Worm (Caenorhabditis elegans): ENCODE results near the gene spsb-1.

The spsb-1 gene

DNA sequence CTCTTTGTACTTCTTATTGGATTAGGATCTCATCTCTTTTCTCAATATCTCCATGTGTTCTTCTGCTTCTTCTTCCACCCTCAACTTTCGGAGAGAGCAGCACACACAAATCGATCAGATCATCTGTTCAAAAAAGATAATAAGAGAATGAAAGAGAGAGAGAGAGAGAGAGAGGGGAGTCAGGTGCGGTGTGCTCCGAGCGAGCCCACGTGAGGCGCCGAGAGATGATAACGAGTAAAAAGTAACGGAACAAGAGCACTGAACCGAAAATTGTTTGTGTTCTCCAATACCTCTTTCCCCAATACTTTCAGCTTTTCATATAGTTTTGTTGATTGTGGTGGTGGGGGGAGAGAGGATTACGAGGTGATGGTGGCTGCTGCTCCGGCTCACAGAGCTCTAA, 2.6 kb upstream of the spsb-1 start:
- TF ChIP-seq nhr-47 (tag; optimal IDR thresholded peaks at IDR 0.05) (peak; percentile 22), jun-1 (tag; optimal IDR thresholded peaks at IDR 0.05) (peak; percentile 8), pqm-1 (tag; optimal IDR thresholded peaks at IDR 0.05) (no peak), nhr-20 (tag; optimal IDR thresholded peaks at IDR 0.05) (peak; percentile 55), ceh-8 (GFP tag; optimal IDR thresholded peaks at IDR 0.05) (no peak), nhr-77 (tag; optimal IDR thresholded peaks at IDR 0.05) (peak; percentile 53), lin-39 (tag; optimal IDR thresholded peaks at IDR 0.05) (peak; percentile 22), lir-3 (tag; optimal IDR thresholded peaks at IDR 0.05; ENCODE audit: poor library complexity) (peak; percentile 31), efl-1 (optimal IDR thresholded peaks at IDR 0.05) (peak; percentile 1 to 33), efl-1 (GFP tag; optimal IDR thresholded peaks at IDR 0.05 in 1 of 2) (peak in 1 of 2 experiments; percentile 91), swsn-7 (tag; optimal IDR thresholded peaks at IDR 0.05) (peak; percentile 39), dpl-1 (GFP tag; optimal IDR thresholded peaks at IDR 0.05) (peak in 2 of 3 experiments; percentile 2 to 27), fos-1 (tag; optimal IDR thresholded peaks at IDR 0.05) (no peak), snpc-4 (tag; optimal IDR thresholded peaks at IDR 0.05) (peak; percentile 9), egl-13 (tag; optimal IDR thresholded peaks at IDR 0.05) (no peak), nhr-90 (tag; optimal IDR thresholded peaks at IDR 0.05; ENCODE audit: poor library complexity) (peak; percentile 22), ceh-82 (tag; optimal IDR thresholded peaks at IDR 0.05) (peak in 1 of 3 experiments; percentile 21), dsc-1 (tag; optimal IDR thresholded peaks at IDR 0.05) (peak; percentile 77), rnt-1 (tag; optimal IDR thresholded peaks at IDR 0.05) (peak; percentile 80), tbx-2 (tag; optimal IDR thresholded peaks at IDR 0.05) (peak; percentile 60), snu-23 (GFP tag; optimal IDR thresholded peaks at IDR 0.05) (peak; percentile 46), ces-1 (GFP tag; optimal IDR thresholded peaks at IDR 0.05) (no peak), lsy-2 (tag; optimal IDR thresholded peaks at IDR 0.05) (peak; percentile 51 to 54), hlh-4 (tag; optimal IDR thresholded peaks at IDR 0.05) (no peak), elt-2 (tag; optimal IDR thresholded peaks at IDR 0.05) (peak; percentile 52), mdl-1 (tag; optimal IDR thresholded peaks at IDR 0.05) (peak in 1 of 2 experiments; percentile 73), nhr-19 (GFP tag; conservative IDR thresholded peaks at IDR 0.05) (peak; percentile 57), lin-14 (GFP tag; optimal IDR thresholded peaks at IDR 0.05) (peak; percentile 96), blmp-1 (tag; optimal IDR thresholded peaks at IDR 0.05) (no peak), pax-3 (tag; optimal IDR thresholded peaks at IDR 0.05) (peak; percentile 20), nhr-71 (tag; optimal IDR thresholded peaks at IDR 0.05) (peak; percentile 87), lin-35 (GFP tag; optimal IDR thresholded peaks at IDR 0.05) (peak; percentile 19 to 42), mep-1 (tag; optimal IDR thresholded peaks at IDR 0.05) (peak; percentile 27)

DNA sequence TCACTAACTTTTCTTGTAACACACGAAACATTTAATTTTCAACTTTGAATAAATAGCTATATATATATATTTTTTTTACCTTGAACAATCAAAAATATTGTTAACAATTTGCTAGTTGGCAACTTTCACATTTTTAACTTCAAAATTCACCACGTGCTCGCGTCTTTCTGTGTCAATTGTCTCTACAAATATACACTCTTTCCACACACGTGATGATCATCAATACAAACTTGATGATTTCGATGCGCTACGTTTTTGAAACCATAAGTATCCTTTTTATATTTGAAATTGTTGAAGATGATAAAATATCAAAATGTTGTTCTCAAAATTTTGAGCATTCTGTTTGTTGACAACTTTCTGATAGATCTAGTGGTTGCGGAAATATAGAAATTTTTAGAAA, 1.2 kb upstream of the spsb-1 start:
- no peak for TF ChIP-seq elt-2 (tag; optimal IDR thresholded peaks at IDR 0.05)
- TF ChIP-seq ceh-63 (GFP tag; optimal IDR thresholded peaks at IDR 0.05): no peak
- TF ChIP-seq nhr-90 (tag; optimal IDR thresholded peaks at IDR 0.05; ENCODE audit: poor library complexity): no peak
- no peak for TF ChIP-seq nhr-28 (tag; optimal IDR thresholded peaks at IDR 0.05)
- no peak for TF ChIP-seq lin-39 (tag; optimal IDR thresholded peaks at IDR 0.05)
- TF ChIP-seq unc-62 (GFP tag; optimal IDR thresholded peaks at IDR 0.05): no peak
- no peak for TF ChIP-seq ets-5 (GFP tag; IDR thresholded peaks at IDR 0.05)
- TF ChIP-seq pag-3 (tag; optimal IDR thresholded peaks at IDR 0.05; ENCODE audit: borderline replicate concordance, insufficient read depth): no peak
- no peak for TF ChIP-seq ama-1 (optimal IDR thresholded peaks at IDR 0.05)
- peak; percentile 35 for TF ChIP-seq lin-14 (GFP tag; optimal IDR thresholded peaks at IDR 0.05)
- no peak for TF ChIP-seq egl-13 (tag; optimal IDR thresholded peaks at IDR 0.05)
- TF ChIP-seq pax-3 (tag; optimal IDR thresholded peaks at IDR 0.05): no peak
- no peak for TF ChIP-seq ceh-90 (tag; optimal IDR thresholded peaks at IDR 0.05)
- no peak for TF ChIP-seq tbx-2 (tag; optimal IDR thresholded peaks at IDR 0.05)
- TF ChIP-seq nhr-85 (tag): no peak
- TF ChIP-seq tlp-1 (tag; optimal IDR thresholded peaks at IDR 0.05): no peak
- no peak for TF ChIP-seq hlh-17 (GFP tag; optimal IDR thresholded peaks at IDR 0.05; ENCODE audit: borderline replicate concordance)
- TF ChIP-seq hlh-4 (tag; optimal IDR thresholded peaks at IDR 0.05): no peak
- TF ChIP-seq ceh-8 (GFP tag; optimal IDR thresholded peaks at IDR 0.05): no peak
- TF ChIP-seq lsy-2 (tag; optimal IDR thresholded peaks at IDR 0.05): no peak
- no peak for TF ChIP-seq sox-4 (tag; optimal IDR thresholded peaks at IDR 0.05)
- TF ChIP-seq vab-15 (tag; optimal IDR thresholded peaks at IDR 0.05): no peak
- no peak for TF ChIP-seq snpc-4 (tag; optimal IDR thresholded peaks at IDR 0.05)
- no peak for TF ChIP-seq hpl-2 (GFP tag; optimal IDR thresholded peaks at IDR 0.05)
- no peak for TF ChIP-seq zip-4 (GFP tag; optimal IDR thresholded peaks at IDR 0.05)
- no peak; the same call in 1 of the 2 replicates for TF ChIP-seq nhr-19 (GFP tag; conservative IDR thresholded peaks at IDR 0.05)
- no peak for TF ChIP-seq aha-1 (tag; optimal IDR thresholded peaks at IDR 0.05)
- no peak for TF ChIP-seq Y116A8C.19 (tag; optimal IDR thresholded peaks at IDR 0.05; ENCODE audit: borderline replicate concordance)
- no peak for TF ChIP-seq nhr-77 (tag; optimal IDR thresholded peaks at IDR 0.05)
- no peak for TF ChIP-seq sup-37 (GFP tag; optimal IDR thresholded peaks at IDR 0.05)
- TF ChIP-seq unc-130 (tag; optimal IDR thresholded peaks at IDR 0.05): no peak

Data from whole organism, L1 larva.